Fruit fly (Drosophila melanogaster): ENCODE results near the gene EMC4.

Gene EMC4

dm6 chr3L:22835144-22835964 lies 32.7 kb downstream of the EMC4 start, which contains the start of gene jim (continued):
- TF ChIP-seq ara (GFP tag; IDR thresholded peaks at IDR 0.05), result no peak
- no peak for TF ChIP-seq Dref (GFP tag; IDR thresholded peaks at IDR 0.05)
- TF ChIP-seq CG13123 (GFP tag; optimal IDR thresholded peaks at IDR 0.05), result no peak
- TF ChIP-seq zfh2 (GFP tag; optimal IDR thresholded peaks at IDR 0.05), result peak; percentile 11
- no peak for TF ChIP-seq Eip74EF (GFP tag; optimal IDR thresholded peaks at IDR 0.05)
- no peak for TF ChIP-seq CG11696 (GFP tag; IDR thresholded peaks at IDR 0.05)
- no peak for TF ChIP-seq Lpt (GFP tag; optimal IDR thresholded peaks at IDR 0.05)
- peak; percentile 25 for TF ChIP-seq Jarid2 (GFP tag; optimal IDR thresholded peaks at IDR 0.05)
- no peak for TF ChIP-seq zf30C (GFP tag; optimal IDR thresholded peaks at IDR 0.05)
- TF ChIP-seq btn (GFP tag; optimal IDR thresholded peaks at IDR 0.05), result no peak
- TF ChIP-seq CG7928 (GFP tag; optimal IDR thresholded peaks at IDR 0.05), result no peak
- peak; percentile 53; the same call in 2 of the 4 replicates for TF ChIP-seq Dll (GFP tag; IDR thresholded peaks at IDR 0.05; ENCODE audit: partially characterized antibody)
- TF ChIP-seq Gug (GFP tag; IDR thresholded peaks at IDR 0.05), result no peak
- TF ChIP-seq CG16815 (GFP tag; optimal IDR thresholded peaks at IDR 0.05), result no peak
- peak; percentile 91 for TF ChIP-seq Deaf1 (tag; optimal IDR thresholded peaks at IDR 0.05)
- TF ChIP-seq pfk (GFP tag; optimal IDR thresholded peaks at IDR 0.05), result no peak
- TF ChIP-seq Dip2 (GFP tag; IDR thresholded peaks at IDR 0.05), result no peak
- TF ChIP-seq hkb (optimal IDR thresholded peaks at IDR 0.05), result no peak
- no peak for TF ChIP-seq hkb (GFP tag; IDR thresholded peaks at IDR 0.05)
- TF ChIP-seq CG7839 (tag; optimal IDR thresholded peaks at IDR 0.05), result no peak
- no peak for TF ChIP-seq Nf-YA (GFP tag; IDR thresholded peaks at IDR 0.05)
- TF ChIP-seq bowl (GFP tag; IDR thresholded peaks at IDR 0.05), result no peak
- TF ChIP-seq CG17802 (tag; optimal IDR thresholded peaks at IDR 0.05), result no peak
- no peak for TF ChIP-seq dan (GFP tag; IDR thresholded peaks at IDR 0.05)
- no peak for TF ChIP-seq CG18476 (GFP tag; optimal IDR thresholded peaks at IDR 0.05)
- no peak for TF ChIP-seq pb (GFP tag; optimal IDR thresholded peaks at IDR 0.05)
- no peak for TF ChIP-seq ase (GFP tag; IDR thresholded peaks at IDR 0.05)
- TF ChIP-seq gem (tag; optimal IDR thresholded peaks at IDR 0.05), result no peak
- no peak for TF ChIP-seq grn (GFP tag; optimal IDR thresholded peaks at IDR 0.05)
- no peak for TF ChIP-seq chn (GFP tag; optimal IDR thresholded peaks at IDR 0.05)
- no peak for TF ChIP-seq fd64A (GFP tag; optimal IDR thresholded peaks at IDR 0.05)
- TF ChIP-seq tio (GFP tag; optimal IDR thresholded peaks at IDR 0.05), result no peak
- TF ChIP-seq dm (GFP tag; optimal IDR thresholded peaks at IDR 0.05), result no peak
- TF ChIP-seq TFAM (GFP tag; optimal IDR thresholded peaks at IDR 0.05), result no peak
- no peak for TF ChIP-seq zfh1 (GFP tag; IDR thresholded peaks at IDR 0.05)
- no peak for TF ChIP-seq CoRest (tag; optimal IDR thresholded peaks at IDR 0.05)
- no peak for TF ChIP-seq CG7963 (GFP tag; IDR thresholded peaks at IDR 0.05; ENCODE audit: partially characterized antibody)
- no peak for TF ChIP-seq Ada2b (GFP tag; IDR thresholded peaks at IDR 0.05)
- TF ChIP-seq unpg (GFP tag; optimal IDR thresholded peaks at IDR 0.05), result no peak
- TF ChIP-seq stc (GFP tag; IDR thresholded peaks at IDR 0.05), result no peak; the same call in 1 of the 2 replicates
- no peak for TF ChIP-seq en (GFP tag; optimal IDR thresholded peaks at IDR 0.05)
- no peak for TF ChIP-seq sisA (GFP tag; IDR thresholded peaks at IDR 0.05)
- no peak for TF ChIP-seq CG42726 (GFP tag; IDR thresholded peaks at IDR 0.05; ENCODE audit: partially characterized antibody)
- TF ChIP-seq CG34224 (GFP tag; IDR thresholded peaks at IDR 0.05; ENCODE audit: partially characterized antibody), result peak; percentile 66; the same call in 1 of the 3 replicates
- TF ChIP-seq rib (GFP tag; IDR thresholded peaks at IDR 0.05), result peak; percentile 95
- no peak for TF ChIP-seq BEAF-32 (GFP tag; optimal IDR thresholded peaks at IDR 0.05)
- TF ChIP-seq CG6791 (GFP tag; IDR thresholded peaks at IDR 0.05; ENCODE audit: partially characterized antibody), result no peak
- TF ChIP-seq H15 (GFP tag; IDR thresholded peaks at IDR 0.05), result no peak
- peak; percentile 22 for TF ChIP-seq disco-r (GFP tag; optimal IDR thresholded peaks at IDR 0.05)
- TF ChIP-seq slp2 (GFP tag; optimal IDR thresholded peaks at IDR 0.05), result no peak
